Fruit fly (Drosophila melanogaster): ENCODE results near the gene CG2126.

The CG2126 gene

DNA sequence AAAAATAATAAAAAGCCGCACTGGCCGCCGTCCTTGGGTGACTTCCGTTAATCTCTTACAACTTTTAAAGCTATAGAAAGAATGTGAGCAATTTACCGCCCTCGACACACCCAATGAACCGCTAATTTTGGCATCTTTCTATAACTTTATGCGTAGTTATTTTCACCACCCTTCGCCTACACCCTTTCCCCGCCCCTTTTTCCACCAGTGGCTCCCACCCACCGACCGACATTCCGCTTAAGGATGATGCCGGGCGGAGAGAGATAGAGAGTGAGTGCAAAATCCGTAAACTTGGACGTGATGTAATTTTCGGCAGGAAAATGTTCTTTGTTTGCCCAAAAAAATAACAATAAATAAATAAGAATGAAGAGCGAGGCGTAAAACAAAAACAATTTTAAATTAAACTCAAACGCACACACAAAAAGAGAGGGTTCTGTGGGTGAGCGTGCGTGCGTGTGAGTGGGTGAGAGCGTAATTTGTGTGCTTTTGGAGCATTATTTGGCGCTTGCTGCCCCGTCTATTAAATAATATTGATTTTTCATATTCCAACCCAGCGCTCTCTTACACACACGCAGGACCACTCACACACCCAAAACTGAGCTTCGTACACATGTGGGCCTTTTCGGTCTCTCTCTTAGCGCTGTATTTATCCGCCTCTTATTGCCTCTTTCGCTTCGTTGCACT is 1.2 kb upstream of the CG2126 start:
- TF ChIP-seq B-H1 (GFP tag; IDR thresholded peaks at IDR 0.05) (no peak), gro (GFP tag; optimal IDR thresholded peaks at IDR 0.05) (no peak), HLH4C (GFP tag; IDR thresholded peaks at IDR 0.05; ENCODE audit: partially characterized antibody) (no peak), amos (GFP tag; IDR thresholded peaks at IDR 0.05; ENCODE audit: partially characterized antibody) (no peak), CkIIα-i1 (GFP tag; IDR thresholded peaks at IDR 0.05) (no peak), CG11247 (GFP tag; IDR thresholded peaks at IDR 0.05) (no peak), nau (GFP tag; optimal IDR thresholded peaks at IDR 0.05) (no peak), Bgb (GFP tag; IDR thresholded peaks at IDR 0.05; ENCODE audit: partially characterized antibody) (no peak), cg (GFP tag; optimal IDR thresholded peaks at IDR 0.05) (peak; percentile 79), CG17385 (GFP tag; optimal IDR thresholded peaks at IDR 0.05) (no peak), CG3163 (GFP tag; optimal IDR thresholded peaks at IDR 0.05) (peak; percentile 31), knrl (GFP tag; IDR thresholded peaks at IDR 0.05; ENCODE audit: partially characterized antibody) (no peak), CG18599 (GFP tag; optimal IDR thresholded peaks at IDR 0.05) (peak; percentile 9), z (GFP tag; IDR thresholded peaks at IDR 0.05) (peak; percentile 85), Eip74EF (GFP tag; optimal IDR thresholded peaks at IDR 0.05) (no peak), CG11695 (GFP tag; IDR thresholded peaks at IDR 0.05) (0 out of 3 replicates have a peak, but pooled peaks have one; percentile 6), nerfin-1 (tag; optimal IDR thresholded peaks at IDR 0.05) (peak; percentile 55), Fer1 (GFP tag; optimal IDR thresholded peaks at IDR 0.05) (peak; percentile 61), lov (optimal IDR thresholded peaks at IDR 0.05) (no peak), lov (GFP tag; IDR thresholded peaks at IDR 0.05) (no peak), Trl (optimal IDR thresholded peaks at IDR 0.05) (peak; percentile 70 to 95), Trl (GFP tag; optimal IDR thresholded peaks at IDR 0.05) (no peak), Dfd (GFP tag; optimal IDR thresholded peaks at IDR 0.05) (no peak), Med (GFP tag) (peak; percentile 83), Sin3A (optimal IDR thresholded peaks at IDR 0.05) (no peak), CG7839 (tag; optimal IDR thresholded peaks at IDR 0.05) (no peak), pnt (GFP tag; optimal IDR thresholded peaks at IDR 0.05) (no peak), CG8281 (tag; optimal IDR thresholded peaks at IDR 0.05) (no peak), corto (GFP tag; optimal IDR thresholded peaks at IDR 0.05) (no peak), Ets97D (GFP tag; optimal IDR thresholded peaks at IDR 0.05) (no peak), Sry-δ (GFP tag; optimal IDR thresholded peaks at IDR 0.05) (no peak), nmo (GFP tag; optimal IDR thresholded peaks at IDR 0.05) (no peak), CG13894 (tag; optimal IDR thresholded peaks at IDR 0.05) (no peak), CG1233 (GFP tag; optimal IDR thresholded peaks at IDR 0.05) (peak; percentile 21), shn (GFP tag; optimal IDR thresholded peaks at IDR 0.05) (no peak), hkb (optimal IDR thresholded peaks at IDR 0.05) (no peak), hkb (GFP tag; IDR thresholded peaks at IDR 0.05) (peak; percentile 11; the same call in 1 of the 2 replicates), hb (GFP tag; IDR thresholded peaks at IDR 0.05; ENCODE audit: partially characterized antibody) (no peak), dmrt11E (tag; optimal IDR thresholded peaks at IDR 0.05) (no peak), tgo (GFP tag; IDR thresholded peaks at IDR 0.05) (no peak), ATbp (GFP tag; optimal IDR thresholded peaks at IDR 0.05) (no peak), CG3407 (GFP tag; optimal IDR thresholded peaks at IDR 0.05) (no peak), CG31224 (GFP tag; IDR thresholded peaks at IDR 0.05) (no peak), Meics (GFP tag; optimal IDR thresholded peaks at IDR 0.05) (no peak), exex (tag; optimal IDR thresholded peaks at IDR 0.05) (peak; percentile 45), CG8359 (GFP tag; optimal IDR thresholded peaks at IDR 0.05; ENCODE audit: borderline replicate concordance) (no peak), CG12299 (tag; optimal IDR thresholded peaks at IDR 0.05) (peak; percentile 20), sr (GFP tag; IDR thresholded peaks at IDR 0.05) (no peak), CG1647 (GFP tag; optimal IDR thresholded peaks at IDR 0.05) (no peak), trem (tag; optimal IDR thresholded peaks at IDR 0.05) (no peak)

All from whole organism, embryonic.